Worm (Caenorhabditis elegans) whole organism, L3 larva: ENCODE measurements around the gene gcy-19.

Experiments used
- aly-2 ChIP-seq: fragments of 150-350 bp; optimal IDR thresholded peaks from 2 replicates; lab custom pipeline; 2014; ENCODE audit warnings: missing biosample characterization, missing genetic modification characterization
- ceh-16 ChIP-seq: sonication (generic microtip); optimal IDR thresholded peaks from 2 replicates; lab custom pipeline; 2017; ENCODE audit warnings: missing biosample characterization, missing genetic modification characterization
- ceh-28 ChIP-seq: fragments of 150-350 bp; optimal IDR thresholded peaks from 2 replicates; lab custom pipeline; 2014; ENCODE audit warnings: missing biosample characterization, missing genetic modification reagents, missing genetic modification characterization
- ceh-9 ChIP-seq: sonication (generic microtip); optimal IDR thresholded peaks from 2 replicates; lab custom pipeline; 2018; ENCODE audit warnings: missing biosample characterization, missing genetic modification characterization
- daf-12 ChIP-seq: fragments of 150-350 bp; optimal IDR thresholded peaks from 2 replicates; lab custom pipeline; 2014; ENCODE audit warnings: missing biosample characterization, missing genetic modification reagents, missing genetic modification characterization
- egl-5 ChIP-seq: fragments of 150-350 bp; optimal IDR thresholded peaks from 2 replicates; lab custom pipeline; 2017; ENCODE audit warnings: missing biosample characterization, missing genetic modification reagents, missing genetic modification characterization, inconsistent platforms
- elt-1 ChIP-seq: fragments of 150-350 bp; optimal IDR thresholded peaks from 2 replicates; lab custom pipeline; 2014; ENCODE audit warnings: missing biosample characterization, missing genetic modification characterization
- elt-2 ChIP-seq: sonication (generic microtip); optimal IDR thresholded peaks from 2 replicates; lab custom pipeline; 2016; ENCODE audit warnings: missing genetic modification reagents, mild to moderate bottlenecking, missing genetic modification characterization, missing compliant biosample characterization
- elt-3 ChIP-seq, 3 experiments: fragments of 150-350 bp in 1 of 3; sonication (generic microtip) in 2 of 3; optimal IDR thresholded peaks; 2 replicates in 2 of 3; 4 replicates in 1 of 3; lab custom pipeline; 2014 to 2017; ENCODE audit warnings: missing biosample characterization in 3 of 3, missing genetic modification characterization in 3 of 3
- eor-1 ChIP-seq, 2 experiments: fragments of 150-350 bp; optimal IDR thresholded peaks; 2 replicates each; lab custom pipeline; 2014 to 2018; ENCODE audit warnings: missing biosample characterization in 2 of 2, missing genetic modification characterization in 2 of 2
- fkh-10 ChIP-seq: sonication (generic microtip); optimal IDR thresholded peaks from 2 replicates; lab custom pipeline; 2017; ENCODE audit warnings: missing biosample characterization, missing genetic modification reagents, missing genetic modification characterization
- fos-1 ChIP-seq: fragments of 150-350 bp; optimal IDR thresholded peaks from 2 replicates; lab custom pipeline; 2014; ENCODE audit warnings: missing biosample characterization, missing genetic modification characterization
- hmg-11 ChIP-seq: sonication (generic microtip); optimal IDR thresholded peaks from 2 replicates; lab custom pipeline; 2016; ENCODE audit warnings: missing genetic modification characterization, missing compliant biosample characterization
- jun-1 ChIP-seq: fragments of 150-350 bp; optimal IDR thresholded peaks from 2 replicates; lab custom pipeline; 2014; ENCODE audit warnings: missing biosample characterization, missing genetic modification reagents, missing genetic modification characterization
- lin-15B ChIP-seq: fragments of 150-350 bp; optimal IDR thresholded peaks from 2 replicates; lab custom pipeline; 2014; ENCODE audit warnings: missing biosample characterization, missing genetic modification characterization
- lin-39 ChIP-seq: fragments of 150-350 bp; optimal IDR thresholded peaks from 2 replicates; lab custom pipeline; 2018; ENCODE audit warnings: missing biosample characterization, missing genetic modification reagents, missing genetic modification characterization
- lsy-12 ChIP-seq: sonication (generic microtip); optimal IDR thresholded peaks from 2 replicates; lab custom pipeline; 2016; ENCODE audit warnings: mild to moderate bottlenecking, missing genetic modification characterization, missing compliant biosample characterization
- nfya-1 ChIP-seq: sonication (generic microtip); optimal IDR thresholded peaks from 2 replicates; lab custom pipeline; 2017; ENCODE audit warnings: missing genetic modification characterization, mild to moderate bottlenecking, missing compliant biosample characterization, antibody characterized with exemption, moderate library complexity; ENCODE audit not compliant: insufficient read depth
- nhr-11 ChIP-seq: fragments of 150-350 bp; optimal IDR thresholded peaks from 2 replicates; lab custom pipeline; 2014; ENCODE audit warnings: missing biosample characterization, missing genetic modification characterization
- nhr-12 ChIP-seq: fragments of 150-350 bp; optimal IDR thresholded peaks from 2 replicates; lab custom pipeline; 2014; ENCODE audit warnings: missing biosample characterization, missing genetic modification characterization
- nhr-23 ChIP-seq: fragments of 150-350 bp; optimal IDR thresholded peaks from 2 replicates; lab custom pipeline; 2014; ENCODE audit warnings: missing biosample characterization, missing genetic modification reagents, missing genetic modification characterization
- nhr-25 ChIP-seq: sonication (generic microtip); optimal IDR thresholded peaks from 2 replicates; lab custom pipeline; 2017; ENCODE audit warnings: missing biosample characterization, missing genetic modification characterization
- nhr-28 ChIP-seq: fragments of 150-350 bp; optimal IDR thresholded peaks from 2 replicates; lab custom pipeline; 2014; ENCODE audit warnings: missing biosample characterization, missing genetic modification characterization
- nhr-43 ChIP-seq: sonication (generic microtip); optimal IDR thresholded peaks from 2 replicates; lab custom pipeline; 2016; ENCODE audit warnings: mild to moderate bottlenecking, missing genetic modification characterization, missing compliant biosample characterization; ENCODE audit not compliant: poor library complexity, severe bottlenecking
- nhr-76 ChIP-seq: fragments of 150-350 bp; sonication (generic microtip); optimal IDR thresholded peaks from 5 replicates; lab custom pipeline; 2014; ENCODE audit warnings: missing biosample characterization, missing genetic modification characterization
- pha-4 ChIP-seq: fragments of 150-350 bp; optimal IDR thresholded peaks from 2 replicates; lab custom pipeline; 2014; ENCODE audit warnings: missing biosample characterization, missing genetic modification reagents, missing genetic modification characterization
- pqm-1 ChIP-seq: fragments of 150-350 bp; optimal IDR thresholded peaks from 2 replicates; lab custom pipeline; 2017; ENCODE audit warnings: missing biosample characterization, missing genetic modification characterization, inconsistent platforms
- sea-2 ChIP-seq: fragments of 150-350 bp; sonication (generic microtip); optimal IDR thresholded peaks from 4 replicates; lab custom pipeline; 2014; ENCODE audit warnings: missing biosample characterization, missing genetic modification reagents, missing genetic modification characterization
- snpc-4 ChIP-seq: fragments of 150-350 bp; optimal IDR thresholded peaks from 2 replicates; lab custom pipeline; 2014; ENCODE audit warnings: missing biosample characterization, missing genetic modification characterization
- unc-39 ChIP-seq: sonication (generic microtip); optimal IDR thresholded peaks from 4 replicates; lab custom pipeline; 2017; ENCODE audit warnings: missing biosample characterization, missing genetic modification characterization
- zag-1 ChIP-seq: fragments of 150-350 bp; optimal IDR thresholded peaks from 2 replicates; lab custom pipeline; 2014; ENCODE audit warnings: missing biosample characterization, missing genetic modification characterization
- ztf-11 ChIP-seq: fragments of 150-350 bp; optimal IDR thresholded peaks from 2 replicates; lab custom pipeline; 2014; ENCODE audit warnings: missing biosample characterization, missing genetic modification characterization
- ztf-4 ChIP-seq: fragments of 150-350 bp; optimal IDR thresholded peaks from 2 replicates; lab custom pipeline; 2014; ENCODE audit warnings: missing biosample characterization, missing genetic modification characterization

gcy-19 gene

ce11 chrII:3259254-3259653 is at the start of gene gcy-19:
Gene gcy-19, minus strand, starts transcription at chrII:3259354.
- TF ChIP-seq lsy-12 (tag; lab: Kevin White, UChicago) (no peak), nfya-1 (no peak), ztf-4 (tag; lab: Kevin White, UChicago) (no peak), lin-39 (tag; lab: Kevin White, UChicago) (no peak)

- TF ChIP-seq aly-2 (tag; lab: Kevin White, UChicago) (no peak), elt-2 (peak; percentile 30), ceh-28 (tag; lab: Kevin White, UChicago) (peak; percentile 37), pha-4 (tag; lab: Kevin White, UChicago) (peak; percentile 45)
Observed at ce11 chrII:3303582-3303981, 44.4 kb upstream of the gcy-19 start.

ce11 chrII:3299457-3299856 is 40.3 kb upstream of the gcy-19 start, which contains the start of gene btb-22:
Gene btb-22, plus strand, starts transcription at chrII:3299757.
- TF ChIP-seq unc-39 (tag; lab: Kevin White, UChicago) (no peak), elt-2 (no peak), ceh-16 (tag; lab: Kevin White, UChicago) (no peak), fkh-10 (GFP tag; lab: Kevin White, UChicago) (no peak), nhr-12 (tag; lab: Kevin White, UChicago) (no peak), nhr-25 (tag; lab: Kevin White, UChicago) (no peak), jun-1 (tag; lab: Kevin White, UChicago) (no peak), daf-12 (tag; lab: Kevin White, UChicago) (no peak), nhr-43 (tag; lab: Kevin White, UChicago) (no peak), pha-4 (tag; lab: Kevin White, UChicago) (no peak), snpc-4 (tag; lab: Kevin White, UChicago) (no peak), zag-1 (tag; lab: Kevin White, UChicago) (no peak), nhr-23 (tag; lab: Kevin White, UChicago) (no peak), fos-1 (tag; lab: Kevin White, UChicago) (no peak), lin-15B (tag; lab: Kevin White, UChicago) (no peak), hmg-11 (tag; lab: Kevin White, UChicago) (no peak), sea-2 (GFP tag; lab: Kevin White, UChicago) (no peak), ztf-4 (tag; lab: Kevin White, UChicago) (no peak)

ce11 chrII:3297914-3298313 is 38.8 kb upstream of the gcy-19 start, which contains the start of gene btb-18:
Gene btb-18, plus strand, starts transcription at chrII:3298214.
- no peak for TF ChIP-seq pha-4 (tag; lab: Kevin White, UChicago)
- no peak for TF ChIP-seq ztf-11 (tag; lab: Kevin White, UChicago)
- no peak for TF ChIP-seq nhr-11 (tag; lab: Kevin White, UChicago)
- TF ChIP-seq elt-3 (tag; optimal IDR thresholded peaks at IDR 0.05; lab: Kevin White, UChicago): no peak
- TF ChIP-seq eor-1 (tag; optimal IDR thresholded peaks at IDR 0.05; lab: Kevin White, UChicago): no peak

- TF ChIP-seq elt-2 (peak; percentile 61), pha-4 (tag; lab: Kevin White, UChicago) (peak; percentile 85), hmg-11 (tag; lab: Kevin White, UChicago) (no peak), ceh-9 (tag; lab: Kevin White, UChicago) (no peak), egl-5 (no peak), elt-1 (tag; lab: Kevin White, UChicago) (no peak), jun-1 (tag; lab: Kevin White, UChicago) (no peak), pqm-1 (tag; lab: Kevin White, UChicago) (peak; percentile 6), nhr-76 (tag; lab: Kevin White, UChicago) (no peak), nhr-28 (tag; lab: Kevin White, UChicago) (no peak), aly-2 (tag; lab: Kevin White, UChicago) (no peak)
Observed at ce11 chrII:3296644-3297043, 37.5 kb upstream of the gcy-19 start, which contains the start of gene btb-16. Gene btb-16, plus strand, starts transcription at chrII:3296883.
